Fruit fly (Drosophila melanogaster) whole organism: ENCODE measurements around the gene CG15879.

Source experiments
- Dll ChIP-seq: fragments of >200 bp; optimal IDR thresholded peaks from 2 replicates; lab custom pipeline; 2017
- EcR ChIP-seq, 2 experiments: fragments of >200 bp; optimal IDR thresholded peaks; 2 replicates each; lab custom pipeline; 2017; ENCODE audit warnings: missing biosample characterization in 2 of 2, missing genetic modification characterization in 2 of 2, missing genetic modification reagents in 2 of 2
- pan ChIP-seq: fragments of >200 bp; optimal IDR thresholded peaks from 2 replicates; lab custom pipeline; 2017
- psq ChIP-seq: fragments of >200 bp; optimal IDR thresholded peaks from 2 replicates; lab custom pipeline; 2017
- usp ChIP-seq: fragments of >200 bp; optimal IDR thresholded peaks from 2 replicates; lab custom pipeline; 2017; ENCODE audit warnings: missing biosample characterization, missing genetic modification characterization, mixed read lengths

- TF ChIP-seq usp (GFP tag; lab: Kevin White, UChicago) = no peak
- no peak for TF ChIP-seq EcR (GFP tag; optimal IDR thresholded peaks at IDR 0.05; lab: Kevin White, UChicago)
- no peak for TF ChIP-seq pan (lab: Kevin White, UChicago)
- no peak for TF ChIP-seq psq
- no peak for TF ChIP-seq Dll (lab: Kevin White, UChicago)
Observed at dm6 chr3L:2191512-2191911, 22.6 kb upstream of the CG15879 start.
